Worm (Caenorhabditis elegans) whole organism, young adult: ENCODE data around the gene BE0003N10.1.

ENCODE experiments used
- B0336.3 ChIP-seq: fragments of 200-800 bp; sonication (Bioruptor generic); IDR thresholded peaks from 2 replicates; pipeline ENCODE4 v1.3.6; 2022; ENCODE audit warnings: missing genetic modification characterization, missing compliant biosample characterization
- F10E7.11 ChIP-seq: sonication (generic microtip); optimal IDR thresholded peaks from 2 replicates; lab custom pipeline; 2017; ENCODE audit warnings: mild to moderate bottlenecking, missing genetic modification characterization, moderate library complexity, missing compliant biosample characterization
- F23B12.7 ChIP-seq: sonication (generic microtip); optimal IDR thresholded peaks from 2 replicates; lab custom pipeline; 2017; ENCODE audit warnings: missing genetic modification characterization, mild to moderate bottlenecking, missing compliant biosample characterization, antibody characterized with exemption, moderate library complexity; ENCODE audit not compliant: insufficient read depth
- F39B2.1 ChIP-seq: fragments of 200-800 bp; sonication (Bioruptor generic); IDR thresholded peaks from 2 replicates; pipeline ENCODE4 v1.3.6; 2022; ENCODE audit warnings: missing genetic modification reagents, missing genetic modification characterization, missing compliant biosample characterization
- F49E8.2 ChIP-seq: sonication (generic microtip); optimal IDR thresholded peaks from 3 replicates; lab custom pipeline; 2017; ENCODE audit warnings: missing genetic modification characterization, mild to moderate bottlenecking, missing compliant biosample characterization, antibody characterized with exemption, moderate library complexity; ENCODE audit not compliant: insufficient read depth
- F52B5.7 ChIP-seq: sonication (generic microtip); optimal IDR thresholded peaks from 2 replicates; lab custom pipeline; 2016; ENCODE audit warnings: mild to moderate bottlenecking, missing genetic modification characterization, missing compliant biosample characterization
- K11D2.4 ChIP-seq: fragments of 200-800 bp; sonication (Bioruptor generic); IDR thresholded peaks from 2 replicates; pipeline ENCODE4 v1.3.6; 2022; ENCODE audit warnings: missing genetic modification reagents, missing genetic modification characterization, missing compliant biosample characterization
- Y56A3A.18 ChIP-seq: fragments of 200-800 bp; sonication (Bioruptor generic); IDR thresholded peaks from 2 replicates; pipeline ENCODE4 v1.3.6; 2022; ENCODE audit warnings: missing genetic modification reagents, missing genetic modification characterization, missing compliant biosample characterization
- Y67H2A.10 ChIP-seq: fragments of 200-800 bp; sonication (Bioruptor generic); conservative IDR thresholded peaks from 2 replicates; pipeline ENCODE4 v1.3.6; 2022; ENCODE audit warnings: missing genetic modification reagents, missing genetic modification characterization, missing compliant biosample characterization
- Y79H2A.3 ChIP-seq: fragments of 200-800 bp; sonication (Bioruptor generic); conservative IDR thresholded peaks from 2 replicates; pipeline ENCODE4 v1.3.6; 2022; ENCODE audit warnings: missing genetic modification reagents, missing genetic modification characterization, missing compliant biosample characterization
- aptf-3 ChIP-seq: fragments of 200-800 bp; sonication (Bioruptor generic); IDR thresholded peaks from 2 replicates; pipeline ENCODE4 v1.3.6; 2022; ENCODE audit warnings: missing genetic modification characterization, missing compliant biosample characterization
- attf-5 ChIP-seq: fragments of 200-800 bp; sonication (Bioruptor generic); optimal IDR thresholded peaks from 2 replicates; lab custom pipeline; 2018; ENCODE audit warnings: mild to moderate bottlenecking, missing genetic modification characterization, missing compliant biosample characterization
- attf-6 ChIP-seq: fragments of 200-800 bp; sonication (Bioruptor generic); IDR thresholded peaks from 2 replicates; pipeline ENCODE4 v1.3.6; 2022; ENCODE audit warnings: missing genetic modification reagents, missing genetic modification characterization, missing compliant biosample characterization
- bed-1 ChIP-seq: fragments of 200-800 bp; sonication (Bioruptor generic); IDR thresholded peaks from 2 replicates; pipeline ENCODE4 v1.3.6; 2022; ENCODE audit warnings: missing genetic modification reagents, missing genetic modification characterization, missing compliant biosample characterization
- bed-2 ChIP-seq: fragments of 200-800 bp; sonication (Bioruptor generic); IDR thresholded peaks from 2 replicates; pipeline ENCODE4 v1.3.6; 2022; ENCODE audit warnings: missing genetic modification reagents, missing genetic modification characterization, missing compliant biosample characterization
- cebp-1 ChIP-seq, 2 experiments: fragments of 200-800 bp in 1 of 2; sonication (Bioruptor generic) in 1 of 2; sonication (generic microtip) in 1 of 2; IDR thresholded peaks in 1 of 2; optimal IDR thresholded peaks in 1 of 2; 2 replicates each; pipeline versions ENCODE4 v1.3.6 to Lab custom; 2017 to 2022; ENCODE audit warnings: missing compliant biosample characterization in 2 of 2, missing genetic modification characterization in 2 of 2, mild to moderate bottlenecking in 1 of 2, missing genetic modification reagents in 1 of 2, moderate library complexity in 1 of 2
- ceh-100 ChIP-seq: fragments of 200-800 bp; sonication (Bioruptor generic); IDR thresholded peaks from 2 replicates; pipeline ENCODE4 v1.3.6; 2022; ENCODE audit warnings: missing genetic modification reagents, missing genetic modification characterization, missing compliant biosample characterization
- ceh-27 ChIP-seq: fragments of 200-800 bp; sonication (Bioruptor generic); optimal IDR thresholded peaks from 2 replicates; lab custom pipeline; 2018; ENCODE audit warnings: mild to moderate bottlenecking, missing genetic modification characterization, moderate library complexity, missing compliant biosample characterization
- ceh-79 ChIP-seq: sonication (generic microtip); optimal IDR thresholded peaks from 2 replicates; lab custom pipeline; 2017; ENCODE audit warnings: mild to moderate bottlenecking, missing genetic modification characterization, missing compliant biosample characterization
- dpff-1 ChIP-seq: sonication (generic microtip); optimal IDR thresholded peaks from 2 replicates; lab custom pipeline; 2017; ENCODE audit warnings: mild to moderate bottlenecking, missing genetic modification characterization, missing compliant biosample characterization
- dpl-1 ChIP-seq: fragments of 150-350 bp; optimal IDR thresholded peaks from 2 replicates; lab custom pipeline; 2014; ENCODE audit warnings: missing biosample characterization, missing genetic modification reagents, missing genetic modification characterization
- egrh-3 ChIP-seq: fragments of 200-800 bp; sonication (Bioruptor generic); IDR thresholded peaks from 2 replicates; pipeline ENCODE4 v1.3.6; 2022; ENCODE audit warnings: missing genetic modification reagents, missing genetic modification characterization, missing compliant biosample characterization
- let-526 ChIP-seq: fragments of 200-800 bp; sonication (Bioruptor generic); IDR thresholded peaks from 2 replicates; pipeline ENCODE4 v1.3.6; 2022; ENCODE audit warnings: missing genetic modification reagents, missing genetic modification characterization, missing compliant biosample characterization
- lin-26 ChIP-seq: fragments of 200-800 bp; sonication (Bioruptor generic); IDR thresholded peaks from 2 replicates; pipeline ENCODE4 v1.3.6; 2022; ENCODE audit warnings: missing genetic modification reagents, missing genetic modification characterization, missing compliant biosample characterization
- lin-54 ChIP-seq: fragments of 200-800 bp; sonication (Bioruptor generic); optimal IDR thresholded peaks from 2 replicates; lab custom pipeline; 2018; ENCODE audit warnings: mild to moderate bottlenecking, missing genetic modification characterization, missing compliant biosample characterization
- mcd-1 ChIP-seq: fragments of 200-800 bp; sonication (Bioruptor generic); IDR thresholded peaks from 2 replicates; pipeline ENCODE4 v1.3.6; 2022; ENCODE audit warnings: missing genetic modification reagents, missing genetic modification characterization, missing compliant biosample characterization
- nfya-2 ChIP-seq: fragments of 200-800 bp; sonication (Bioruptor generic); IDR thresholded peaks from 2 replicates; pipeline ENCODE4 v1.3.6; 2022; ENCODE audit warnings: missing genetic modification reagents, missing genetic modification characterization, missing compliant biosample characterization
- nfyb-1 ChIP-seq: fragments of 200-800 bp; sonication (Bioruptor generic); IDR thresholded peaks from 2 replicates; pipeline ENCODE4 v1.3.6; 2022; ENCODE audit warnings: missing genetic modification reagents, missing genetic modification characterization, missing compliant biosample characterization
- nhr-80 ChIP-seq: sonication (generic microtip); optimal IDR thresholded peaks from 2 replicates; lab custom pipeline; 2016; ENCODE audit warnings: missing genetic modification characterization, missing compliant biosample characterization
- nhr-90 ChIP-seq: sonication (generic microtip); optimal IDR thresholded peaks from 2 replicates; lab custom pipeline; 2016; ENCODE audit warnings: missing genotype, mild to moderate bottlenecking, missing genetic modification characterization, missing compliant biosample characterization
- pbrm-1 ChIP-seq: fragments of 200-800 bp; sonication (Bioruptor generic); IDR thresholded peaks from 2 replicates; pipeline ENCODE4 v1.3.6; 2022; ENCODE audit warnings: missing genetic modification reagents, missing genetic modification characterization, missing compliant biosample characterization
- rec-8 ChIP-seq, 2 experiments: sonication (generic microtip); optimal IDR thresholded peaks; 2 replicates each; lab custom pipeline; 2016; ENCODE audit warnings: mild to moderate bottlenecking in 2 of 2, missing genetic modification characterization in 2 of 2, missing genetic modification reagents in 2 of 2, missing genotype in 2 of 2, missing biosample characterization in 1 of 2, missing compliant biosample characterization in 1 of 2, moderate library complexity in 1 of 2
- repo-1 ChIP-seq: sonication (generic microtip); optimal IDR thresholded peaks from 2 replicates; lab custom pipeline; 2017; ENCODE audit warnings: mild to moderate bottlenecking, missing genetic modification characterization, missing compliant biosample characterization
- unc-62 ChIP-seq: fragments of 150-350 bp; optimal IDR thresholded peaks from 2 replicates; lab custom pipeline; 2014; ENCODE audit warnings: missing biosample characterization, missing genetic modification reagents, missing genetic modification characterization
- ztf-25 ChIP-seq: fragments of 200-800 bp; sonication (Bioruptor generic); IDR thresholded peaks from 2 replicates; pipeline ENCODE4 v1.3.6; 2022; ENCODE audit warnings: missing genetic modification reagents, missing genetic modification characterization, missing compliant biosample characterization
- ztf-26 ChIP-seq: sonication (generic microtip); optimal IDR thresholded peaks from 2 replicates; lab custom pipeline; 2017; ENCODE audit warnings: missing genetic modification characterization, missing compliant biosample characterization

Gene BE0003N10.1

ce11 chrIII:1080536-1080935 lies 43.2 kb downstream of the BE0003N10.1 start, which contains the start of the genes rab-18 and kbp-4 (continued):
- peak; percentile 85 for TF ChIP-seq ceh-27 (GFP tag; lab: Kevin White, UChicago)
- peak; percentile 99 for TF ChIP-seq mcd-1 (GFP tag; lab: Robert Waterston, UW)
- peak; percentile 94 for TF ChIP-seq dpl-1 (GFP tag; lab: Kevin White, UChicago)
- TF ChIP-seq F39B2.1 (GFP tag; lab: Robert Waterston, UW) = no peak
- TF ChIP-seq ztf-26 (tag; lab: Kevin White, UChicago) = peak; percentile 65
- TF ChIP-seq rec-8 (tag; optimal IDR thresholded peaks at IDR 0.05; lab: Kevin White, UChicago) = no peak
- 0 out of 2 replicates have a peak, but pooled peaks have one; percentile 33 for TF ChIP-seq cebp-1 (GFP tag; IDR thresholded peaks at IDR 0.05; lab: Robert Waterston, UW)
- peak; percentile 87 for TF ChIP-seq cebp-1 (tag; optimal IDR thresholded peaks at IDR 0.05; lab: Kevin White, UChicago)
- TF ChIP-seq Y56A3A.18 (GFP tag; lab: Robert Waterston, UW) = no peak
- peak; percentile 97 for TF ChIP-seq F23B12.7 (tag; lab: Kevin White, UChicago)
- TF ChIP-seq let-526 (GFP tag; lab: Robert Waterston, UW) = 0 out of 2 replicates have a peak, but pooled peaks have one; percentile 62
- TF ChIP-seq ceh-100 (GFP tag; lab: Robert Waterston, UW) = peak; percentile 65
- TF ChIP-seq ztf-25 (GFP tag; lab: Robert Waterston, UW) = no peak
- TF ChIP-seq Y67H2A.10 = peak; percentile 93
- peak; percentile 97 for TF ChIP-seq attf-5 (GFP tag; lab: Kevin White, UChicago)
- TF ChIP-seq, all 124 proteins: peak for 64

- TF ChIP-seq nhr-80 (tag; lab: Kevin White, UChicago) (no peak), F52B5.7 (tag; lab: Kevin White, UChicago) (no peak), bed-2 (no peak), ceh-79 (no peak), F49E8.2 (tag; lab: Kevin White, UChicago) (no peak), nhr-90 (tag; lab: Kevin White, UChicago) (no peak), egrh-3 (GFP tag; lab: Robert Waterston, UW) (no peak), lin-54 (no peak), nfyb-1 (GFP tag; lab: Robert Waterston, UW) (no peak), repo-1 (tag; lab: Kevin White, UChicago) (no peak), F10E7.11 (tag; lab: Kevin White, UChicago) (no peak), pbrm-1 (no peak), dpff-1 (tag; lab: Kevin White, UChicago) (no peak), aptf-3 (GFP tag; lab: Robert Waterston, UW) (no peak), attf-6 (GFP tag; lab: Robert Waterston, UW) (no peak), bed-1 (GFP tag; lab: Robert Waterston, UW) (no peak), Y79H2A.3 (GFP tag; lab: Robert Waterston, UW) (no peak)
- TF ChIP-seq, all 124 proteins: peak for 0
These were observed 43.8 kb downstream of the BE0003N10.1 start, which contains the start of gene par-2 for ce11 chrIII:1081101-1081500. TSS of gene par-2 (plus strand) at chrIII:1081401.

DNA sequence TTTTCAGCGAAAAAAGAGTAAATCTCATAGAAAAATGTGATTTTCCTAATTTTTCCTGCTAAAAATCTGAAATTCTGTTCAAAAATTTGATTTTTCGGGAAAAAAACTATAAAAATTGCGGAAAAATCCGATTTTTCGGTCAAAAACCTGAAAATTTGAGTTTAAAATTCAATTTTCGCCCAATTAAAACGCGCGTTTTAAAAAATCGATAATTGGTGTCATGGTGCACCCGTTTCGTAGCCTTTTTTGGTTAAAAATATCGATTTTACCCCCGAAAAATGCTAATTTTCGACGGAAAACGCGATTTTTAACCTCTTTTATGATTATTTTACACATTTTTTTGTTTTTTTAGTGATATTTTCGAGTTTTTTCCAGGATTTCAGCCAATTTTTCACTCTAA lies 47.7 kb downstream of the BE0003N10.1 start:
- no peak for TF ChIP-seq lin-26 (GFP tag; lab: Robert Waterston, UW)
- no peak for TF ChIP-seq K11D2.4 (GFP tag; lab: Robert Waterston, UW)
- no peak for TF ChIP-seq rec-8 (tag; optimal IDR thresholded peaks at IDR 0.05; lab: Kevin White, UChicago)
- no peak for TF ChIP-seq unc-62 (GFP tag; lab: Kevin White, UChicago)
- no peak for TF ChIP-seq ztf-26 (tag; lab: Kevin White, UChicago)
- no peak for TF ChIP-seq nfya-2 (GFP tag; lab: Robert Waterston, UW)
- TF ChIP-seq B0336.3 (GFP tag; lab: Robert Waterston, UW) = no peak
